Fruit fly (Drosophila melanogaster): ENCODE data around the gene CG7179.
A peak's percentile ranks its signal among the peaks of the same experiment; 100 is the strongest.

dm6 chr2L:7790448-7791355 is 12.9 kb upstream of the CG7179 start, which contains the start of gene CG7149:
- TF ChIP-seq CG34367 (tag; optimal IDR thresholded peaks at IDR 0.05) (no peak), Ets98B (GFP tag; IDR thresholded peaks at IDR 0.05) (no peak; the same call in 1 of the 2 replicates), CG9948 (tag; optimal IDR thresholded peaks at IDR 0.05) (no peak), gl (tag; optimal IDR thresholded peaks at IDR 0.05) (no peak), Snoo (tag; optimal IDR thresholded peaks at IDR 0.05) (peak; percentile 25), CG14655 (GFP tag; optimal IDR thresholded peaks at IDR 0.05) (peak; percentile 20), Pif1B (GFP tag; optimal IDR thresholded peaks at IDR 0.05) (no peak), CG15710 (tag; optimal IDR thresholded peaks at IDR 0.05) (no peak), CG8159 (tag; optimal IDR thresholded peaks at IDR 0.05) (peak; percentile 46), CG12605 (GFP tag; IDR thresholded peaks at IDR 0.05) (0 out of 2 replicates have a peak, but pooled peaks have one; percentile 11), fd96Ca (GFP tag; IDR thresholded peaks at IDR 0.05) (peak; percentile 13; the same call in 1 of the 3 replicates), rn (GFP tag; IDR thresholded peaks at IDR 0.05) (no peak), EcR (GFP tag; optimal IDR thresholded peaks at IDR 0.05) (peak; percentile 52)
